Worm (Caenorhabditis elegans): ENCODE results near the gene T02H6.3.

DNA sequence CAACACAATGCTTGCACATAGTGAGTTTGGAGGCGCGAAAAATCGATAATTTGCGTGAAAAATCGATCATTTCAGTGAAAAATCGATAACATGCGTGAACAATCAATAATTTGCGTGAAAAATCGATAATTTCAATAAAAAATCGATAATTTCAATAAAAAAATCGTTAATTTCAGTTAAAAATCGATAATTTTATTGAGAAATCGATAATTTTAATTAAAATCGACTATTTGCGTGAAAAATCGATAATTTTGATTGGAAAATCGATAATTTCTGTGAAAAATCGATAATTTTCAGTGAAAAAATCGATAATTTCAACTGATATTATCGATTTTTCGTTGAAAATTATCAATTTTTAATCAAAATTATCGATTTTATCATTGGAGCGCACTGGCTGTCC is 32.4 kb downstream of the T02H6.3 start:
- no peak for TF ChIP-seq him-1 (tag; optimal IDR thresholded peaks at IDR 0.05)
- TF ChIP-seq W03F9.2 (tag; optimal IDR thresholded peaks at IDR 0.05), result no peak
- no peak for TF ChIP-seq dao-5 (tag; optimal IDR thresholded peaks at IDR 0.05)

Measured in whole organism, L4/young adult.